Worm (Caenorhabditis elegans): ENCODE measurements around the gene sma-6.

- no peak for TF ChIP-seq flt-1 (GFP tag; IDR thresholded peaks at IDR 0.05)
- no peak for TF ChIP-seq hnd-1 (tag; optimal IDR thresholded peaks at IDR 0.05)
- no peak for TF ChIP-seq hmg-4 (GFP tag; optimal IDR thresholded peaks at IDR 0.05)
- TF ChIP-seq tbx-11 (GFP tag; IDR thresholded peaks at IDR 0.05): no peak
- TF ChIP-seq ama-1 (optimal IDR thresholded peaks at IDR 0.05): no peak
- no peak for TF ChIP-seq ceh-13 (GFP tag; optimal IDR thresholded peaks at IDR 0.05)
- no peak for TF ChIP-seq F13C5.2 (tag; optimal IDR thresholded peaks at IDR 0.05)
- no peak for TF ChIP-seq tbx-37 (GFP tag; conservative IDR thresholded peaks at IDR 0.05)
- no peak for TF ChIP-seq ets-7 (tag; optimal IDR thresholded peaks at IDR 0.05)
- no peak for TF ChIP-seq tra-4 (tag; optimal IDR thresholded peaks at IDR 0.05)
- TF ChIP-seq hmbx-1 (tag; optimal IDR thresholded peaks at IDR 0.05): no peak
- TF ChIP-seq ceh-36 (tag; optimal IDR thresholded peaks at IDR 0.05): no peak
- no peak for TF ChIP-seq B0310.2 (tag; optimal IDR thresholded peaks at IDR 0.05)
Observed at ce11 chrII:6334745-6335260, 10.5 kb downstream of the sma-6 start.
